Worm (Caenorhabditis elegans): ENCODE measurements around the gene nlp-63.
A peak's percentile ranks its signal among the peaks of the same experiment; 100 is the strongest.

The nlp-63 gene

ce11 chrII:10168905-10169782, 13.9 kb downstream of the nlp-63 start, which contains the start of gene daf-19:
TSS of gene daf-19 (minus strand) at chrII:10169346.
- peak; percentile 43 for TF ChIP-seq lin-39 (tag; optimal IDR thresholded peaks at IDR 0.05)
- no peak for TF ChIP-seq egl-27 (tag; optimal IDR thresholded peaks at IDR 0.05)
- TF ChIP-seq lin-15B (tag; optimal IDR thresholded peaks at IDR 0.05), result peak; percentile 55
- no peak for TF ChIP-seq ceh-82 (tag; optimal IDR thresholded peaks at IDR 0.05)
- TF ChIP-seq elt-1 (tag; optimal IDR thresholded peaks at IDR 0.05), result no peak
- TF ChIP-seq egl-5 (tag; optimal IDR thresholded peaks at IDR 0.05), result peak; percentile 20
- TF ChIP-seq skn-1 (tag; optimal IDR thresholded peaks at IDR 0.05), result no peak
- TF ChIP-seq nfya-1 (tag; optimal IDR thresholded peaks at IDR 0.05; ENCODE audit: insufficient read depth), result peak; percentile 76
- TF ChIP-seq tbx-2 (tag; optimal IDR thresholded peaks at IDR 0.05), result peak; percentile 46
- TF ChIP-seq fkh-2 (tag; optimal IDR thresholded peaks at IDR 0.05), result no peak
- TF ChIP-seq fkh-10 (GFP tag; optimal IDR thresholded peaks at IDR 0.05), result peak; percentile 4
- TF ChIP-seq nhr-76 (tag; optimal IDR thresholded peaks at IDR 0.05), result no peak
- TF ChIP-seq nhr-23 (tag; optimal IDR thresholded peaks at IDR 0.05), result peak; percentile 26
- TF ChIP-seq jun-1 (tag; optimal IDR thresholded peaks at IDR 0.05), result no peak
- TF ChIP-seq sea-2 (GFP tag; optimal IDR thresholded peaks at IDR 0.05), result no peak
- TF ChIP-seq daf-12 (tag; optimal IDR thresholded peaks at IDR 0.05), result no peak
- peak; percentile 47 for TF ChIP-seq elt-2 (tag; optimal IDR thresholded peaks at IDR 0.05)
- peak; percentile 38 for TF ChIP-seq ama-1 (optimal IDR thresholded peaks at IDR 0.05)
- TF ChIP-seq zag-1 (tag; optimal IDR thresholded peaks at IDR 0.05), result no peak
- TF ChIP-seq nhr-28 (tag; optimal IDR thresholded peaks at IDR 0.05), result no peak
- peak; percentile 4 for TF ChIP-seq pqm-1 (tag; optimal IDR thresholded peaks at IDR 0.05)
- TF ChIP-seq snpc-4 (tag; optimal IDR thresholded peaks at IDR 0.05), result no peak
- TF ChIP-seq R02D3.7 (tag; optimal IDR thresholded peaks at IDR 0.05), result no peak
- no peak for TF ChIP-seq nhr-237 (tag; optimal IDR thresholded peaks at IDR 0.05)
- TF ChIP-seq mml-1 (tag; optimal IDR thresholded peaks at IDR 0.05), result no peak
- TF ChIP-seq eor-1 (tag; optimal IDR thresholded peaks at IDR 0.05), result no peak
- TF ChIP-seq ceh-28 (tag; optimal IDR thresholded peaks at IDR 0.05), result no peak
- TF ChIP-seq hmg-11 (tag; optimal IDR thresholded peaks at IDR 0.05), result peak; percentile 96
- no peak for TF ChIP-seq ceh-9 (tag; optimal IDR thresholded peaks at IDR 0.05)
- TF ChIP-seq nhr-77 (tag; optimal IDR thresholded peaks at IDR 0.05), result no peak
- no peak for TF ChIP-seq unc-62 (GFP tag; optimal IDR thresholded peaks at IDR 0.05)
- TF ChIP-seq ztf-4 (tag; optimal IDR thresholded peaks at IDR 0.05), result no peak
- TF ChIP-seq lsy-12 (tag; optimal IDR thresholded peaks at IDR 0.05), result peak; percentile 19
- TF ChIP-seq nhr-12 (tag; optimal IDR thresholded peaks at IDR 0.05), result no peak
- no peak for TF ChIP-seq ceh-16 (tag; optimal IDR thresholded peaks at IDR 0.05)
- TF ChIP-seq nhr-11 (tag; optimal IDR thresholded peaks at IDR 0.05), result peak; percentile 95
- no peak for TF ChIP-seq ZK546.5 (tag; optimal IDR thresholded peaks at IDR 0.05)
- no peak for TF ChIP-seq nhr-67 (tag; optimal IDR thresholded peaks at IDR 0.05)
- no peak for TF ChIP-seq fos-1 (tag; optimal IDR thresholded peaks at IDR 0.05)
- TF ChIP-seq mdl-1 (tag; optimal IDR thresholded peaks at IDR 0.05), result no peak
- peak; percentile 70 for TF ChIP-seq pha-4 (tag; optimal IDR thresholded peaks at IDR 0.05)
- TF ChIP-seq aly-2 (tag; optimal IDR thresholded peaks at IDR 0.05), result no peak
- peak; percentile 7 for TF ChIP-seq nhr-25 (tag; optimal IDR thresholded peaks at IDR 0.05)

DNA sequence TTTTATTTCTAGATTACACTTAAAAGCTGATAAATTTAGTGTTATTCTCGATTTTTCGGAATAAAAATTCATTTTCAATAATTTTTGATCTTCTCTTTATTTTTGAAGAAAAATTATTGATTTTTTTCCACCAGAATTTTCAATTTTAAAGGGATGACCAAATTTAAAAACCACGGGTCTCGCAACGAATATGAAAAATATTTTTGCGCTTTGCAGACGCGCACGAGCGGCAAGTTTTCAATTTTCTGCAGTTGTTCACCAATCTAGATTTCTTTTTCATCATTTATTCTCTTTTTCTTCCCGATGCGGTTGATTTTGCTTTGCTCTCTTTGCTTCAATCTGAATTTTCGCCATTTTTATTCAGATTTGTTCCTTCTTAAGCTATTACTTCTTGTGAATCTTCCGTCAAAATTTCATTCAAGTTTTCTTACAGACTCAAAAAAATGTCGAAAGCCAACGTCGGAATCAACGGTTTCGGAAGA, 15.7 kb downstream of the nlp-63 start, which contains the start of gene gpd-4:
TSS of gene gpd-4 (plus strand) at position 432 of the 482 bp plus-strand sequence.
- TF ChIP-seq elt-1 (tag; optimal IDR thresholded peaks at IDR 0.05) (no peak), ceh-82 (tag; optimal IDR thresholded peaks at IDR 0.05) (no peak), unc-62 (GFP tag; optimal IDR thresholded peaks at IDR 0.05) (no peak), nhr-237 (tag; optimal IDR thresholded peaks at IDR 0.05) (no peak), nhr-43 (tag; optimal IDR thresholded peaks at IDR 0.05; ENCODE audit: poor library complexity, severe bottlenecking) (no peak), nhr-12 (tag; optimal IDR thresholded peaks at IDR 0.05) (no peak), skn-1 (tag; optimal IDR thresholded peaks at IDR 0.05) (no peak), ceh-28 (tag; optimal IDR thresholded peaks at IDR 0.05) (no peak), elt-2 (tag; optimal IDR thresholded peaks at IDR 0.05) (no peak), egl-27 (tag; optimal IDR thresholded peaks at IDR 0.05) (no peak), ztf-11 (tag; optimal IDR thresholded peaks at IDR 0.05) (no peak), lsy-12 (tag; optimal IDR thresholded peaks at IDR 0.05) (no peak), nhr-23 (tag; optimal IDR thresholded peaks at IDR 0.05) (no peak), nfya-1 (tag; optimal IDR thresholded peaks at IDR 0.05; ENCODE audit: insufficient read depth) (no peak), mdl-1 (tag; optimal IDR thresholded peaks at IDR 0.05) (no peak)
